Fruit fly (Drosophila melanogaster) S2 (cell line): ENCODE results near the gene bero.

Experiments used
- CG8478 ChIP-seq: fragments of >200 bp; optimal IDR thresholded peaks from 2 replicates; lab custom pipeline; 2018
- CTCF ChIP-seq, 2 experiments: fragments of >200 bp; optimal IDR thresholded peaks; 2 replicates each; lab custom pipeline; 2018

dm6 chr2L:20907995-20908654 lies 49.6 kb downstream of the bero start:
- TF ChIP-seq CTCF (optimal IDR thresholded peaks at IDR 0.05; lab: Kevin White, UChicago) (no peak), CG8478 (no peak)
